Worm (Caenorhabditis elegans) whole organism, mixed stage, embryonic: ENCODE data around the gene idpb-5.

Experiments used
- M03D4.4 ChIP-seq: sonication (generic microtip); optimal IDR thresholded peaks from 2 replicates; lab custom pipeline; 2017; ENCODE audit warnings: mild to moderate bottlenecking, missing genetic modification characterization, missing compliant biosample characterization
- bed-3 ChIP-seq: fragments of 200-800 bp; sonication (Bioruptor generic); optimal IDR thresholded peaks from 3 replicates; lab custom pipeline; 2018; ENCODE audit warnings: mild to moderate bottlenecking, missing genetic modification characterization, moderate library complexity, missing compliant biosample characterization
- blmp-1 ChIP-seq: fragments of 150-350 bp; optimal IDR thresholded peaks from 2 replicates; lab custom pipeline; 2014; ENCODE audit warnings: missing biosample characterization, missing genetic modification characterization
- ceh-39 ChIP-seq: fragments of 150-350 bp; optimal IDR thresholded peaks from 2 replicates; lab custom pipeline; 2014; ENCODE audit warnings: missing biosample characterization, missing genetic modification characterization
- ceh-43 ChIP-seq: fragments of 200-800 bp; sonication (Bioruptor generic); optimal IDR thresholded peaks from 2 replicates; lab custom pipeline; 2018; ENCODE audit warnings: mild to moderate bottlenecking, missing genetic modification characterization, moderate library complexity, missing compliant biosample characterization
- ceh-83 ChIP-seq: fragments of 200-800 bp; sonication (Bioruptor generic); optimal IDR thresholded peaks from 2 replicates; lab custom pipeline; 2018; ENCODE audit warnings: mild to moderate bottlenecking, missing genetic modification characterization, missing compliant biosample characterization
- ces-1 ChIP-seq: fragments of 150-350 bp; optimal IDR thresholded peaks from 2 replicates; lab custom pipeline; 2014; ENCODE audit warnings: missing biosample characterization, missing genetic modification reagents, missing genetic modification characterization
- cnd-1 ChIP-seq: fragments of 200-800 bp; sonication (Bioruptor generic); optimal IDR thresholded peaks from 2 replicates; lab custom pipeline; 2018; ENCODE audit warnings: mild to moderate bottlenecking, missing genetic modification characterization, missing compliant biosample characterization
- drap-1 ChIP-seq: fragments of 200-800 bp; sonication (Bioruptor generic); optimal IDR thresholded peaks from 3 replicates; lab custom pipeline; 2018; ENCODE audit warnings: mild to moderate bottlenecking, missing genetic modification characterization, missing compliant biosample characterization
- elt-1 ChIP-seq: sonication (generic microtip); optimal IDR thresholded peaks from 2 replicates; lab custom pipeline; 2017; ENCODE audit warnings: missing genetic modification characterization, mild to moderate bottlenecking, missing compliant biosample characterization, antibody characterized with exemption, moderate library complexity, borderline replicate concordance; ENCODE audit not compliant: insufficient read depth
- elt-3 ChIP-seq: fragments of 150-350 bp; optimal IDR thresholded peaks from 2 replicates; lab custom pipeline; 2014; ENCODE audit warnings: missing biosample characterization, missing genetic modification characterization
- ham-2 ChIP-seq: fragments of 200-800 bp; sonication (Bioruptor generic); optimal IDR thresholded peaks from 2 replicates; lab custom pipeline; 2018; ENCODE audit warnings: mild to moderate bottlenecking, missing genetic modification characterization, missing compliant biosample characterization
- hlh-1 ChIP-seq: fragments of 150-350 bp; optimal IDR thresholded peaks from 2 replicates; lab custom pipeline; 2014; ENCODE audit warnings: missing biosample characterization, missing genetic modification reagents, missing genetic modification characterization
- lin-13 ChIP-seq: fragments of 150-350 bp; optimal IDR thresholded peaks from 2 replicates; lab custom pipeline; 2014; ENCODE audit warnings: missing biosample characterization, missing genetic modification characterization
- lsy-2 ChIP-seq: fragments of 150-350 bp; optimal IDR thresholded peaks from 2 replicates; lab custom pipeline; 2014; ENCODE audit warnings: missing biosample characterization, missing genetic modification characterization
- mab-5 ChIP-seq: fragments of 150-350 bp; optimal IDR thresholded peaks from 2 replicates; lab custom pipeline; 2014; ENCODE audit warnings: missing biosample characterization, missing genetic modification characterization
- mep-1 ChIP-seq: fragments of 150-350 bp; optimal IDR thresholded peaks from 2 replicates; lab custom pipeline; 2017; ENCODE audit warnings: missing biosample characterization, missing genetic modification reagents, missing genetic modification characterization, inconsistent platforms
- mls-2 ChIP-seq: sonication (generic microtip); optimal IDR thresholded peaks from 2 replicates; lab custom pipeline; 2016; ENCODE audit warnings: mild to moderate bottlenecking, missing genetic modification characterization, moderate library complexity, missing compliant biosample characterization
- nhr-12 ChIP-seq: fragments of 150-350 bp; optimal IDR thresholded peaks from 2 replicates; lab custom pipeline; 2014; ENCODE audit warnings: missing biosample characterization, missing genetic modification characterization
- nhr-2 ChIP-seq: fragments of 150-350 bp; optimal IDR thresholded peaks from 2 replicates; lab custom pipeline; 2014; ENCODE audit warnings: missing biosample characterization, missing genetic modification characterization
- nhr-237 ChIP-seq: fragments of 150-350 bp; optimal IDR thresholded peaks from 2 replicates; lab custom pipeline; 2014; ENCODE audit warnings: missing biosample characterization, missing genetic modification characterization
- nhr-28 ChIP-seq: fragments of 150-350 bp; optimal IDR thresholded peaks from 2 replicates; lab custom pipeline; 2014; ENCODE audit warnings: missing biosample characterization, missing genetic modification characterization
- nhr-76 ChIP-seq: sonication (generic microtip); optimal IDR thresholded peaks from 2 replicates; lab custom pipeline; 2017; ENCODE audit warnings: missing biosample characterization, missing genetic modification characterization
- pha-4 ChIP-seq: fragments of 150-350 bp; optimal IDR thresholded peaks from 2 replicates; lab custom pipeline; 2018; ENCODE audit warnings: missing biosample characterization, missing genetic modification reagents, missing genetic modification characterization
- sem-2 ChIP-seq: fragments of 200-800 bp; sonication (Bioruptor generic); optimal IDR thresholded peaks from 2 replicates; lab custom pipeline; 2018; ENCODE audit warnings: mild to moderate bottlenecking, missing genetic modification characterization, missing compliant biosample characterization
- snpc-4 ChIP-seq: fragments of 150-350 bp; optimal IDR thresholded peaks from 2 replicates; lab custom pipeline; 2014; ENCODE audit warnings: missing biosample characterization, missing genetic modification characterization
- sptf-1 ChIP-seq: sonication (generic microtip); optimal IDR thresholded peaks from 2 replicates; lab custom pipeline; 2017; ENCODE audit warnings: mild to moderate bottlenecking, missing genetic modification characterization, moderate library complexity, missing compliant biosample characterization
- tbx-8 ChIP-seq: fragments of 200-800 bp; sonication (Bioruptor generic); optimal IDR thresholded peaks from 2 replicates; lab custom pipeline; 2018; ENCODE audit warnings: mild to moderate bottlenecking, missing genetic modification characterization, moderate library complexity, missing compliant biosample characterization
- unc-120 ChIP-seq: sonication (generic microtip); optimal IDR thresholded peaks from 2 replicates; lab custom pipeline; 2017; ENCODE audit warnings: missing genetic modification characterization, missing compliant biosample characterization; ENCODE audit not compliant: poor library complexity, severe bottlenecking
- unc-39 ChIP-seq: fragments of 150-350 bp; optimal IDR thresholded peaks from 2 replicates; lab custom pipeline; 2014; ENCODE audit warnings: missing biosample characterization, missing genetic modification characterization
- unc-62 ChIP-seq: fragments of 150-350 bp; optimal IDR thresholded peaks from 2 replicates; lab custom pipeline; 2014; ENCODE audit warnings: missing biosample characterization, missing genetic modification reagents, missing genetic modification characterization
- zip-8 ChIP-seq: fragments of 150-350 bp; optimal IDR thresholded peaks from 2 replicates; lab custom pipeline; 2014; ENCODE audit warnings: missing biosample characterization, missing genetic modification characterization
- ztf-11 ChIP-seq: fragments of 150-350 bp; optimal IDR thresholded peaks from 2 replicates; lab custom pipeline; 2014; ENCODE audit warnings: missing biosample characterization, missing genetic modification characterization

The idpb-5 gene

ce11 chrV:11843678-11844366 lies 4.5 kb downstream of the idpb-5 start, which contains the start of gene nphp-4:
Gene nphp-4, minus strand, starts transcription at chrV:11843728.
- TF ChIP-seq ceh-83 (no peak), nhr-28 (tag; lab: Kevin White, UChicago) (no peak), tbx-8 (GFP tag; lab: Kevin White, UChicago) (no peak), sem-2 (GFP tag; lab: Kevin White, UChicago) (no peak), zip-8 (tag; lab: Kevin White, UChicago) (no peak), unc-120 (no peak), sptf-1 (tag; lab: Kevin White, UChicago) (no peak), unc-62 (GFP tag; lab: Kevin White, UChicago) (no peak), elt-1 (tag; lab: Kevin White, UChicago) (no peak), ham-2 (no peak), mab-5 (tag; lab: Kevin White, UChicago) (no peak), pha-4 (tag; lab: Kevin White, UChicago) (no peak), nhr-2 (tag; lab: Kevin White, UChicago) (no peak), lin-13 (tag; lab: Kevin White, UChicago) (no peak)

ce11 chrV:11844828-11845227 lies 5.5 kb downstream of the idpb-5 start:
- TF ChIP-seq ham-2 (peak; percentile 59), lin-13 (tag; lab: Kevin White, UChicago) (peak; percentile 35), lsy-2 (tag; lab: Kevin White, UChicago) (no peak), ces-1 (GFP tag; lab: Kevin White, UChicago) (peak; percentile 91), ceh-43 (GFP tag; lab: Kevin White, UChicago) (no peak), zip-8 (tag; lab: Kevin White, UChicago) (no peak), bed-3 (GFP tag; lab: Kevin White, UChicago) (no peak), cnd-1 (tag; lab: Kevin White, UChicago) (peak; percentile 84), nhr-2 (tag; lab: Kevin White, UChicago) (peak; percentile 90), elt-1 (tag; lab: Kevin White, UChicago) (no peak), sptf-1 (tag; lab: Kevin White, UChicago) (peak; percentile 39), hlh-1 (tag; lab: Kevin White, UChicago) (peak; percentile 3), ceh-39 (tag; lab: Kevin White, UChicago) (no peak), unc-39 (no peak), mls-2 (peak; percentile 56), M03D4.4 (tag; lab: Kevin White, UChicago) (peak; percentile 39), ceh-83 (no peak), mab-5 (tag; lab: Kevin White, UChicago) (no peak), elt-3 (tag; lab: Kevin White, UChicago) (no peak), blmp-1 (tag; lab: Kevin White, UChicago) (no peak), nhr-28 (tag; lab: Kevin White, UChicago) (no peak), nhr-237 (tag; lab: Kevin White, UChicago) (no peak), unc-120 (peak; percentile 9), drap-1 (GFP tag; lab: Kevin White, UChicago) (no peak), unc-62 (GFP tag; lab: Kevin White, UChicago) (peak; percentile 50), mep-1 (tag; lab: Kevin White, UChicago) (no peak), tbx-8 (GFP tag; lab: Kevin White, UChicago) (no peak), sem-2 (GFP tag; lab: Kevin White, UChicago) (no peak)

ce11 chrV:11845492-11845891 lies 6.2 kb downstream of the idpb-5 start, which contains the start of gene hmp-1:
Gene hmp-1, plus strand, starts transcription at chrV:11845871.
- TF ChIP-seq snpc-4 (tag; lab: Kevin White, UChicago), result no peak
- no peak for TF ChIP-seq pha-4 (tag; lab: Kevin White, UChicago)
- TF ChIP-seq hlh-1 (tag; lab: Kevin White, UChicago), result no peak
- no peak for TF ChIP-seq zip-8 (tag; lab: Kevin White, UChicago)

ce11 chrV:11846969-11847368 lies 7.6 kb downstream of the idpb-5 start:
- TF ChIP-seq ceh-43 (GFP tag; lab: Kevin White, UChicago) (no peak), lsy-2 (tag; lab: Kevin White, UChicago) (no peak), mls-2 (no peak), ham-2 (no peak), zip-8 (tag; lab: Kevin White, UChicago) (no peak), sptf-1 (tag; lab: Kevin White, UChicago) (no peak), cnd-1 (tag; lab: Kevin White, UChicago) (no peak), elt-1 (tag; lab: Kevin White, UChicago) (no peak), M03D4.4 (tag; lab: Kevin White, UChicago) (no peak), mab-5 (tag; lab: Kevin White, UChicago) (no peak), sem-2 (GFP tag; lab: Kevin White, UChicago) (no peak), hlh-1 (tag; lab: Kevin White, UChicago) (no peak), unc-39 (no peak), ceh-83 (no peak), nhr-28 (tag; lab: Kevin White, UChicago) (no peak), unc-62 (GFP tag; lab: Kevin White, UChicago) (no peak), ztf-11 (no peak), nhr-12 (no peak), snpc-4 (tag; lab: Kevin White, UChicago) (no peak), nhr-76 (tag; lab: Kevin White, UChicago) (no peak)
